Fruit fly (Drosophila melanogaster) whole organism, embryonic: Measurements from ENCODE around the gene CG5080.

Source experiments
- BtbVII ChIP-seq: fragments of 200-800 bp; sonication (Bioruptor generic); optimal IDR thresholded peaks from 3 replicates; lab custom pipeline; 2017; ENCODE audit warnings: missing biosample characterization, mild to moderate bottlenecking, missing genetic modification characterization
- CG10431 ChIP-seq: fragments of 200-800 bp; sonication (Bioruptor generic); optimal IDR thresholded peaks from 3 replicates; lab custom pipeline; 2018; ENCODE audit warnings: missing biosample characterization, mild to moderate bottlenecking, missing genetic modification characterization
- CG11093 ChIP-seq: fragments of 200-800 bp; sonication (Bioruptor generic); IDR thresholded peaks from 3 replicates; pipeline ENCODE4 v1.3.6; 2022; ENCODE audit warnings: missing biosample characterization, missing genetic modification characterization
- CG11696 ChIP-seq: fragments of 200-800 bp; sonication (Bioruptor generic); IDR thresholded peaks from 2 replicates; pipeline ENCODE4 v1.3.6; 2022; ENCODE audit warnings: missing biosample characterization, missing genetic modification characterization
- CG13624 ChIP-seq: fragments of 200-800 bp; sonication (Bioruptor generic); optimal IDR thresholded peaks from 2 replicates; lab custom pipeline; 2016; ENCODE audit warnings: missing biosample characterization, missing genetic modification characterization
- CG14441 ChIP-seq: fragments of 200-800 bp; sonication (Bioruptor generic); IDR thresholded peaks from 2 replicates; pipeline ENCODE4 v1.3.6; 2022; ENCODE audit warnings: missing biosample characterization, missing genetic modification characterization
- CG14667 ChIP-seq: fragments of 200-800 bp; sonication (Bioruptor generic); IDR thresholded peaks from 2 replicates; pipeline ENCODE4 v1.3.6; 2022; ENCODE audit warnings: missing biosample characterization, missing genetic modification characterization
- CG15269 ChIP-seq: fragments of 200-800 bp; sonication (Bioruptor generic); optimal IDR thresholded peaks from 2 replicates; lab custom pipeline; 2018; ENCODE audit warnings: missing biosample characterization, mild to moderate bottlenecking, missing genetic modification characterization, moderate library complexity
- CG1602 ChIP-seq: fragments of 200-800 bp; sonication (Bioruptor generic); optimal IDR thresholded peaks from 3 replicates; lab custom pipeline; 2016; ENCODE audit warnings: missing biosample characterization, missing genetic modification characterization
- CG1792 ChIP-seq: fragments of 200-800 bp; sonication (Bioruptor generic); optimal IDR thresholded peaks from 2 replicates; lab custom pipeline; 2016; ENCODE audit warnings: missing biosample characterization, missing genetic modification characterization
- CG2116 ChIP-seq: fragments of 200-800 bp; sonication (Bioruptor generic); optimal IDR thresholded peaks from 3 replicates; lab custom pipeline; 2018; ENCODE audit warnings: missing biosample characterization, mild to moderate bottlenecking, missing genetic modification characterization
- CG3995 ChIP-seq: fragments of 200-800 bp; sonication (Bioruptor generic); optimal IDR thresholded peaks from 3 replicates; lab custom pipeline; 2016; ENCODE audit warnings: missing biosample characterization, missing genetic modification characterization
- CG4282 ChIP-seq: fragments of 200-800 bp; sonication (Bioruptor generic); optimal IDR thresholded peaks from 2 replicates; lab custom pipeline; 2016; ENCODE audit warnings: missing biosample characterization, missing genetic modification characterization
- CG7357 ChIP-seq: fragments of 200-800 bp; sonication (Bioruptor generic); IDR thresholded peaks from 3 replicates; pipeline ENCODE4 v1.3.6; 2022; ENCODE audit warnings: missing biosample characterization, missing genetic modification characterization
- CG7372 ChIP-seq: fragments of 200-800 bp; sonication (Bioruptor generic); IDR thresholded peaks from 2 replicates; pipeline ENCODE4 v1.3.6; 2022; ENCODE audit warnings: missing biosample characterization, missing genetic modification characterization
- CG8765 ChIP-seq: fragments of 200-800 bp; sonication (Bioruptor generic); IDR thresholded peaks from 2 replicates; pipeline ENCODE4 v1.3.6; 2022; ENCODE audit warnings: missing biosample characterization, missing genetic modification characterization
- CG9932 ChIP-seq: fragments of 200-800 bp; sonication (Bioruptor generic); IDR thresholded peaks from 2 replicates; pipeline ENCODE4 v1.3.6; 2022; ENCODE audit warnings: missing biosample characterization, missing genetic modification characterization
- CHES-1-like ChIP-seq: fragments of 200-800 bp; sonication (Bioruptor generic); optimal IDR thresholded peaks from 2 replicates; lab custom pipeline; 2016; ENCODE audit warnings: missing biosample characterization, missing genetic modification characterization
- Ets65A ChIP-seq: fragments of 200-800 bp; sonication (Bioruptor generic); peaks from one replicate; lab custom pipeline; 2016; ENCODE audit warnings: missing biosample characterization, missing genetic modification characterization
- Ets97D ChIP-seq: fragments of 200-800 bp; sonication (Bioruptor generic); optimal IDR thresholded peaks from 3 replicates; lab custom pipeline; 2016; ENCODE audit warnings: missing biosample characterization, missing genetic modification characterization
- Hey ChIP-seq: fragments of 200-800 bp; sonication (Bioruptor generic); optimal IDR thresholded peaks from 3 replicates; lab custom pipeline; 2018; ENCODE audit warnings: missing biosample characterization, mild to moderate bottlenecking, missing genetic modification characterization
- Hmr ChIP-seq: fragments of 200-800 bp; sonication (Bioruptor generic); optimal IDR thresholded peaks from 3 replicates; lab custom pipeline; 2017; ENCODE audit warnings: mild to moderate bottlenecking, missing biosample characterization, missing genetic modification reagents, missing genetic modification characterization
- Med ChIP-seq: fragments of 200-800 bp; sonication (Bioruptor generic); peaks from one replicate; lab custom pipeline; 2016; ENCODE audit warnings: missing biosample characterization, missing genetic modification characterization, mild to moderate bottlenecking, inconsistent platforms, moderate library complexity
- Nf-YC ChIP-seq: fragments of 200-800 bp; optimal IDR thresholded peaks from 3 replicates; lab custom pipeline; 2019; ENCODE audit warnings: missing biosample characterization, mild to moderate bottlenecking, missing genetic modification characterization, moderate library complexity
- Poxn ChIP-seq: fragments of 200-800 bp; sonication (Bioruptor generic); IDR thresholded peaks from 2 replicates; pipeline ENCODE4 v1.3.6; 2022; ENCODE audit warnings: missing biosample characterization, missing genetic modification characterization
- ase ChIP-seq: fragments of 200-800 bp; sonication (Bioruptor generic); IDR thresholded peaks from 3 replicates; pipeline ENCODE4 v1.3.6; 2022; ENCODE audit warnings: missing biosample characterization, missing genetic modification characterization
- chif ChIP-seq, 2 experiments: fragments of 200-800 bp; sonication (Bioruptor generic); optimal IDR thresholded peaks; 3 replicates each; lab custom pipeline; 2016; ENCODE audit warnings: missing biosample characterization in 2 of 2, missing genetic modification characterization in 2 of 2
- croc ChIP-seq: fragments of 200-800 bp; sonication (Bioruptor generic); conservative IDR thresholded peaks from 3 replicates; pipeline ENCODE4 v1.3.6; 2022; ENCODE audit warnings: missing biosample characterization, missing genetic modification characterization
- esg ChIP-seq: fragments of 200-800 bp; sonication (Bioruptor generic); conservative IDR thresholded peaks from 2 replicates; pipeline ENCODE4 v1.3.6; 2022; ENCODE audit warnings: missing biosample characterization, missing genetic modification characterization
- gcm ChIP-seq: fragments of 200-800 bp; sonication (Bioruptor generic); optimal IDR thresholded peaks from 2 replicates; lab custom pipeline; 2019; ENCODE audit warnings: missing biosample characterization, mild to moderate bottlenecking, missing genetic modification characterization, moderate library complexity
- ind ChIP-seq: fragments of 200-800 bp; sonication (Bioruptor generic); optimal IDR thresholded peaks from 3 replicates; lab custom pipeline; 2016; ENCODE audit warnings: missing biosample characterization, missing genetic modification characterization
- lov ChIP-seq, 2 experiments: fragments of 200-800 bp in 1 of 2; fragments of >200 bp in 1 of 2; sonication (Bioruptor generic) in 1 of 2; IDR thresholded peaks in 1 of 2; optimal IDR thresholded peaks in 1 of 2; 2 replicates in 1 of 2; 3 replicates in 1 of 2; pipeline versions ENCODE4 v1.3.6 to Lab custom; 2017 to 2022; ENCODE audit warnings: missing biosample characterization in 1 of 2, missing genetic modification characterization in 1 of 2
- odd ChIP-seq: fragments of 200-800 bp; sonication (Bioruptor generic); optimal IDR thresholded peaks from 2 replicates; lab custom pipeline; 2017; ENCODE audit warnings: missing biosample characterization, mild to moderate bottlenecking, missing genetic modification characterization
- pfk ChIP-seq: fragments of 200-800 bp; sonication (Bioruptor generic); optimal IDR thresholded peaks from 2 replicates; lab custom pipeline; 2018; ENCODE audit warnings: missing biosample characterization, mild to moderate bottlenecking, missing genetic modification characterization, moderate library complexity
- pho ChIP-seq: fragments of 200-800 bp; sonication (Bioruptor generic); optimal IDR thresholded peaks from 2 replicates; lab custom pipeline; 2016; ENCODE audit warnings: missing biosample characterization, missing genetic modification characterization
- pita ChIP-seq: fragments of 200-800 bp; sonication (Bioruptor generic); optimal IDR thresholded peaks from 2 replicates; lab custom pipeline; 2017; ENCODE audit warnings: missing biosample characterization, mild to moderate bottlenecking, missing genetic modification characterization
- pnt ChIP-seq: fragments of 200-800 bp; sonication (Bioruptor generic); optimal IDR thresholded peaks from 3 replicates; lab custom pipeline; 2016; ENCODE audit warnings: missing biosample characterization, missing genetic modification characterization
- row ChIP-seq: fragments of 200-800 bp; sonication (Bioruptor generic); IDR thresholded peaks from 3 replicates; pipeline ENCODE4 v1.3.6; 2022; ENCODE audit warnings: missing biosample characterization, missing genetic modification characterization
- sens ChIP-seq: fragments of 200-800 bp; sonication (Bioruptor generic); peaks from one replicate; lab custom pipeline; 2016; ENCODE audit warnings: missing biosample characterization, missing genetic modification characterization
- ttk ChIP-seq: fragments of 200-800 bp; sonication (Bioruptor generic); IDR thresholded peaks from 2 replicates; pipeline ENCODE4 v2.1.2; 2022; ENCODE audit warnings: missing biosample characterization, missing genetic modification characterization
- zfh2 ChIP-seq: fragments of 200-800 bp; sonication (Bioruptor generic); optimal IDR thresholded peaks from 2 replicates; lab custom pipeline; 2016; ENCODE audit warnings: missing biosample characterization, missing genetic modification characterization

Gene CG5080

dm6 chr2L:1207432-1207831 is 43.7 kb upstream of the CG5080 start (continued):
- no peak for TF ChIP-seq pita (GFP tag; lab: Kevin White, UChicago)
- peak; percentile 72 for TF ChIP-seq CG14441
- peak in 1 of 2 experiments; percentile 26 for TF ChIP-seq chif (GFP tag; optimal IDR thresholded peaks at IDR 0.05; lab: Kevin White, UChicago)
- peak; percentile 52; the same call in 1 of the 3 replicates for TF ChIP-seq CG7357
- no peak for TF ChIP-seq lov (optimal IDR thresholded peaks at IDR 0.05; lab: Kevin White, UChicago)
- TF ChIP-seq lov (GFP tag; IDR thresholded peaks at IDR 0.05; lab: Robert Waterston, UW), result 0 out of 3 replicates have a peak, but pooled peaks have one; percentile 25
- peak; percentile 42 for TF ChIP-seq ind (GFP tag; lab: Kevin White, UChicago)
- TF ChIP-seq CG1602 (GFP tag; lab: Kevin White, UChicago), result peak; percentile 13
- TF ChIP-seq odd (GFP tag; lab: Kevin White, UChicago), result peak; percentile 24
- TF ChIP-seq CG2116 (GFP tag; lab: Kevin White, UChicago), result no peak
- no peak for TF ChIP-seq CG10431 (GFP tag; lab: Kevin White, UChicago)
- TF ChIP-seq CG8765, result peak; percentile 12; the same call in 1 of the 2 replicates
- TF ChIP-seq CG15269, result peak; percentile 75
- TF ChIP-seq sens (GFP tag; lab: Kevin White, UChicago), result peak; percentile 23
- peak; percentile 12 for TF ChIP-seq pho
- peak; percentile 49; the same call in 2 of the 3 replicates for TF ChIP-seq ase
- TF ChIP-seq esg (GFP tag; lab: Robert Waterston, UW), result peak; percentile 73
- TF ChIP-seq ttk (GFP tag; lab: Robert Waterston, UW), result 0 out of 2 replicates have a peak, but pooled peaks have one; percentile 19
- TF ChIP-seq CG11093 (GFP tag; lab: Robert Waterston, UW), result peak; percentile 51; the same call in 1 of the 3 replicates
- TF ChIP-seq CG1792, result no peak
- no peak for TF ChIP-seq Nf-YC (tag; lab: Kevin White, UChicago)
- peak; percentile 17 for TF ChIP-seq Hey (tag; lab: Kevin White, UChicago)
- TF ChIP-seq CG14667 (GFP tag; lab: Robert Waterston, UW), result peak; percentile 28; the same call in 1 of the 2 replicates
- TF ChIP-seq, all 482 proteins: peak for 201

- TF ChIP-seq Med, result no peak
- TF ChIP-seq row (GFP tag; lab: Robert Waterston, UW), result 0 out of 3 replicates have a peak, but pooled peaks have one; percentile 8
- no peak for TF ChIP-seq BtbVII (GFP tag; lab: Kevin White, UChicago)
- no peak for TF ChIP-seq CG3995 (GFP tag; lab: Kevin White, UChicago)
- TF ChIP-seq CG7372 (GFP tag; lab: Robert Waterston, UW), result no peak
Measured at dm6 chr2L:1203915-1204314, 40.2 kb upstream of the CG5080 start, which contains the start of gene CG14342. Gene CG14342 (plus strand): TSS chr2L:1204215.

- peak; percentile 8; the same call in 1 of the 2 replicates for TF ChIP-seq CG9932 (GFP tag; lab: Robert Waterston, UW)
- TF ChIP-seq Hmr (GFP tag; lab: Kevin White, UChicago), result no peak
- peak; percentile 51 for TF ChIP-seq Ets65A (GFP tag; lab: Kevin White, UChicago)
- no peak for TF ChIP-seq Ets97D (GFP tag; lab: Kevin White, UChicago)
- peak; percentile 15 for TF ChIP-seq Med
- TF ChIP-seq CHES-1-like (GFP tag; lab: Kevin White, UChicago), result no peak
- no peak for TF ChIP-seq pnt (GFP tag; lab: Kevin White, UChicago)
- peak; percentile 52 for TF ChIP-seq CG11696 (GFP tag; lab: Robert Waterston, UW)
- TF ChIP-seq gcm (GFP tag; lab: Kevin White, UChicago), result no peak
- TF ChIP-seq CG13624 (GFP tag; lab: Kevin White, UChicago), result no peak
- no peak for TF ChIP-seq zfh2 (GFP tag; lab: Kevin White, UChicago)
- TF ChIP-seq pfk, result no peak
- no peak for TF ChIP-seq croc (GFP tag; lab: Robert Waterston, UW)
- TF ChIP-seq CG4282 (GFP tag; lab: Kevin White, UChicago), result no peak
- TF ChIP-seq Poxn (GFP tag; lab: Robert Waterston, UW), result 0 out of 2 replicates have a peak, but pooled peaks have one; percentile 14
- TF ChIP-seq row (GFP tag; lab: Robert Waterston, UW), result 0 out of 3 replicates have a peak, but pooled peaks have one; percentile 11
Measured at dm6 chr2L:1202445-1202844, 38.8 kb upstream of the CG5080 start.
